Worm (Caenorhabditis elegans): ENCODE results near the gene sma-2.
A peak's percentile ranks its signal among the peaks of the same experiment; 100 is the strongest.

The sma-2 gene

DNA sequence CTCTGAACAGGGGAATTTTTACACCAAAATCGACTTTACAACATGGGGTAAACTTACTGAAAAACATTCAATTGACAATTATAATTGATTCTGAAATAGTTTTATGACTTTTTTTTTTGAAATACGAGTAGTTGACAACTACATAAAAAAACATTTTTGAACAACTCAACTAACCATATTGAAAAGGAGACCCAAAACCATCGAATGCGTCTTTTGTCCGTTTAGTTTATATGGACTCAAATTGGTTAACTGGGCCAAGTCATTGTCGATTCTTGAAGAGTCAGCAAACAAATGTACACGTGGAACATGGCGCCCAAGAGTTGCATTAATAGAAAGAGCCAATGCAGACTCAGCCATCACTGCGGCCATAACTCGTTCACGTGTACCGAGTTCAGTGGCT, 17.0 kb downstream of the sma-2 start:
- no peak for TF ChIP-seq F57A8.1 (GFP tag; optimal IDR thresholded peaks at IDR 0.05)
- TF ChIP-seq K11D2.4 (GFP tag; IDR thresholded peaks at IDR 0.05), result no peak
- no peak for TF ChIP-seq ceh-40 (GFP tag; IDR thresholded peaks at IDR 0.05)
- no peak for TF ChIP-seq K12H6.12 (tag; optimal IDR thresholded peaks at IDR 0.05)
- TF ChIP-seq egrh-3 (GFP tag; IDR thresholded peaks at IDR 0.05), result no peak
- TF ChIP-seq xnd-1 (tag; optimal IDR thresholded peaks at IDR 0.05), result no peak
- no peak for TF ChIP-seq F22D6.2 (tag; optimal IDR thresholded peaks at IDR 0.05)
- TF ChIP-seq gei-17 (GFP tag; optimal IDR thresholded peaks at IDR 0.05), result no peak

DNA sequence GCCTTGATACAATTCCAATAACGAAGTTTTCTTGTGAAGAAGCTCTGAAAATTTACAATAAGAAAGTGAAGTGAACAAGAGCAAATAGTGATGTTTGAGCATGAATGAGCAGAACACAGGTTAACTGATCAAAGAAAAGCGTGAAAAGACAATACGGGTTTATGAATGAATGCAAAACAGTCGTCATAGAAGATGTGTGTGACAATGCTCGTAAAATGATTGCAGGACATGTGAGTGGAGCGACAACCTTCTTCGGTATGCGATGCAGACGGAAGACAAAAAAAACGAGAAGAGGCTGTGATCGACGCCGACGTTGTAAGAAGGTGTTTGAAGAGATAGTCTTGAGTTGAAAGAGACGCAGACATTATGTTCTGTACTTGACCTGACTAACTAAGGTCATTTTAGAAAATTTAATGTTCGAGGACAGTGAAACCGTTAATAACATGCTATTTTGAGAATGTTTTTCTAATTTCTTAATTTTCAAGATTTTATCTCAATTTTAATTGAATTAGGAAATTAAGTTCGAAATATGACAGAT, 17.9 kb downstream of the sma-2 start, which contains the start of gene mig-22:
Gene mig-22 (minus strand): TSS at position 51 of the 538 bp plus-strand sequence.
- TF ChIP-seq hmg-1.2 (GFP tag; IDR thresholded peaks at IDR 0.05), result peak; percentile 70; the same call in 1 of the 2 replicates
- no peak for TF ChIP-seq F10E7.11 (tag; optimal IDR thresholded peaks at IDR 0.05)
- no peak for TF ChIP-seq madf-6 (GFP tag; IDR thresholded peaks at IDR 0.05)
- no peak for TF ChIP-seq lag-1 (GFP tag; IDR thresholded peaks at IDR 0.05)
- no peak for TF ChIP-seq fkh-3 (tag; optimal IDR thresholded peaks at IDR 0.05)
- no peak for TF ChIP-seq chd-7 (tag; optimal IDR thresholded peaks at IDR 0.05)
- TF ChIP-seq sea-2 (GFP tag; IDR thresholded peaks at IDR 0.05), result no peak

DNA sequence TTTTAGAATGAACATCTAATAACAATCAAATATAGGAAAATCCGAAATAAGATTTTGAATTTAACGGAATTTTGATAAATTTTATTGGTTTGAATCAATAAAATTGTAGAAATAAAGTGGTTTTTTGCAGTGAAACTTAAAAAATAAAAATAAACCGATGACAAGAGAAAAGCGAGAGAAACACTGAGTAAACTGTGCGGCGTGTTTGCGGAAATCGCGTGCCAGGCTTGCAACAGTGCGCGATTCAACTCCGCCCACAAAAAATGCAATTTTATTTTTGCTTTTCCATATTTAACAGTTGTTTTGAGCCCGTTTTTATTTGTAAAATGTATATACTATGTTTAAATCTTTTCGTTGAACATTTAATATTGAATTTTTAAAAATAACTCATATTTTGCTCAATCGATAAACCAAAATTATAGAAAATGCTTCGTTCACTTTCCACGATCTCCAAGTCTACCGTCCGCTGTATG, 18.4 kb downstream of the sma-2 start, which contains the start of gene mtss-1:
Gene mtss-1 (plus strand): TSS at position 423 of the 473 bp plus-strand sequence.
- no peak for TF ChIP-seq F10E7.11 (tag; optimal IDR thresholded peaks at IDR 0.05)
- peak; percentile 84 for TF ChIP-seq snpc-1.3 (tag; optimal IDR thresholded peaks at IDR 0.05; ENCODE audit: insufficient read depth)
- peak; percentile 61 for TF ChIP-seq ztf-18 (tag; optimal IDR thresholded peaks at IDR 0.05)
- TF ChIP-seq dox-1 (GFP tag; IDR thresholded peaks at IDR 0.05), result peak; percentile 61
- TF ChIP-seq snpc-4 (GFP tag; optimal IDR thresholded peaks at IDR 0.05), result peak; percentile 3
- peak in 2 of 4 experiments; percentile 33 to 53 for TF ChIP-seq snpc-4 (tag; optimal IDR thresholded peaks at IDR 0.05)
- peak; percentile 60; the same call in 1 of the 2 replicates for TF ChIP-seq madf-6 (GFP tag; IDR thresholded peaks at IDR 0.05)
- TF ChIP-seq let-607 (tag; optimal IDR thresholded peaks at IDR 0.05), result peak in 1 of 2 experiments; percentile 13
- peak; percentile 56 for TF ChIP-seq F33H1.4 (GFP tag; IDR thresholded peaks at IDR 0.05)
- TF ChIP-seq pha-4 (tag; optimal IDR thresholded peaks at IDR 0.05), result no peak
- TF ChIP-seq nhr-179 (tag; optimal IDR thresholded peaks at IDR 0.05), result no peak
- 0 out of 2 replicates have a peak, but pooled peaks have one; percentile 23 for TF ChIP-seq attf-3 (GFP tag; conservative IDR thresholded peaks at IDR 0.05)
- peak in 1 of 3 experiments; percentile 15 for TF ChIP-seq lin-35 (GFP tag; optimal IDR thresholded peaks at IDR 0.05)
- TF ChIP-seq K12H6.12 (tag; optimal IDR thresholded peaks at IDR 0.05), result no peak
- TF ChIP-seq Y95B8A.8 (GFP tag; IDR thresholded peaks at IDR 0.05), result no peak
- peak; percentile 30 for TF ChIP-seq lin-54 (GFP tag; optimal IDR thresholded peaks at IDR 0.05)
- TF ChIP-seq nfyb-1 (GFP tag; IDR thresholded peaks at IDR 0.05), result peak; percentile 51; the same call in 1 of the 2 replicates
- peak; percentile 29; the same call in 1 of the 2 replicates for TF ChIP-seq pbrm-1 (GFP tag; IDR thresholded peaks at IDR 0.05)
- no peak for TF ChIP-seq cebp-1 (GFP tag; IDR thresholded peaks at IDR 0.05)
- peak; percentile 62 for TF ChIP-seq cebp-1 (tag; optimal IDR thresholded peaks at IDR 0.05)
- no peak for TF ChIP-seq ceh-27 (GFP tag; optimal IDR thresholded peaks at IDR 0.05)
- peak; percentile 11 for TF ChIP-seq snpc-1.1 (tag; optimal IDR thresholded peaks at IDR 0.05; ENCODE audit: insufficient read depth)
- no peak for TF ChIP-seq ztf-28 (GFP tag; IDR thresholded peaks at IDR 0.05)
- no peak for TF ChIP-seq repo-1 (tag; optimal IDR thresholded peaks at IDR 0.05)
- TF ChIP-seq xnd-1 (tag; optimal IDR thresholded peaks at IDR 0.05), result peak; percentile 31
- TF ChIP-seq madf-3 (GFP tag; IDR thresholded peaks at IDR 0.05), result no peak
- no peak for TF ChIP-seq hrde-1 (tag; optimal IDR thresholded peaks at IDR 0.05; ENCODE audit: borderline replicate concordance)
- TF ChIP-seq lin-40 (tag; optimal IDR thresholded peaks at IDR 0.05), result peak; percentile 29
- no peak for TF ChIP-seq ztf-3 (GFP tag; optimal IDR thresholded peaks at IDR 0.05)
- TF ChIP-seq F49E8.2 (tag; optimal IDR thresholded peaks at IDR 0.05; ENCODE audit: insufficient read depth), result peak; percentile 9
- TF ChIP-seq rpc-1 (optimal IDR thresholded peaks at IDR 0.05), result peak; percentile 41
- no peak for TF ChIP-seq rpc-1 (tag; optimal IDR thresholded peaks at IDR 0.05)
- no peak for TF ChIP-seq B0035.1 (tag; optimal IDR thresholded peaks at IDR 0.05)

All from whole organism, young adult.